Worm (Caenorhabditis elegans) whole organism, L3 larva: ENCODE data around the gene daf-37.

Source experiments
- ama-1 ChIP-seq: fragments of 150-350 bp; optimal IDR thresholded peaks from 2 replicates; lab custom pipeline; 2018
- ceh-16 ChIP-seq: sonication (generic microtip); optimal IDR thresholded peaks from 2 replicates; lab custom pipeline; 2017; ENCODE audit warnings: missing biosample characterization, missing genetic modification characterization
- ceh-28 ChIP-seq: fragments of 150-350 bp; optimal IDR thresholded peaks from 2 replicates; lab custom pipeline; 2014; ENCODE audit warnings: missing biosample characterization, missing genetic modification reagents, missing genetic modification characterization
- elt-1 ChIP-seq: fragments of 150-350 bp; optimal IDR thresholded peaks from 2 replicates; lab custom pipeline; 2014; ENCODE audit warnings: missing biosample characterization, missing genetic modification characterization
- fkh-10 ChIP-seq: sonication (generic microtip); optimal IDR thresholded peaks from 2 replicates; lab custom pipeline; 2017; ENCODE audit warnings: missing biosample characterization, missing genetic modification reagents, missing genetic modification characterization
- fos-1 ChIP-seq: fragments of 150-350 bp; optimal IDR thresholded peaks from 2 replicates; lab custom pipeline; 2014; ENCODE audit warnings: missing biosample characterization, missing genetic modification characterization
- jun-1 ChIP-seq: fragments of 150-350 bp; optimal IDR thresholded peaks from 2 replicates; lab custom pipeline; 2014; ENCODE audit warnings: missing biosample characterization, missing genetic modification reagents, missing genetic modification characterization
- nhr-23 ChIP-seq: fragments of 150-350 bp; optimal IDR thresholded peaks from 2 replicates; lab custom pipeline; 2014; ENCODE audit warnings: missing biosample characterization, missing genetic modification reagents, missing genetic modification characterization
- nhr-76 ChIP-seq: fragments of 150-350 bp; sonication (generic microtip); optimal IDR thresholded peaks from 5 replicates; lab custom pipeline; 2014; ENCODE audit warnings: missing biosample characterization, missing genetic modification characterization
- pha-4 ChIP-seq: fragments of 150-350 bp; optimal IDR thresholded peaks from 2 replicates; lab custom pipeline; 2014; ENCODE audit warnings: missing biosample characterization, missing genetic modification reagents, missing genetic modification characterization
- pqm-1 ChIP-seq: fragments of 150-350 bp; optimal IDR thresholded peaks from 2 replicates; lab custom pipeline; 2017; ENCODE audit warnings: missing biosample characterization, missing genetic modification characterization, inconsistent platforms
- skn-1 ChIP-seq: fragments of 150-350 bp; optimal IDR thresholded peaks from 2 replicates; lab custom pipeline; 2014; ENCODE audit warnings: missing biosample characterization, missing genetic modification characterization
- snpc-4 ChIP-seq: fragments of 150-350 bp; optimal IDR thresholded peaks from 2 replicates; lab custom pipeline; 2014; ENCODE audit warnings: missing biosample characterization, missing genetic modification characterization
- unc-62 ChIP-seq: fragments of 150-350 bp; sonication (generic microtip); optimal IDR thresholded peaks from 4 replicates; lab custom pipeline; 2014; ENCODE audit warnings: missing biosample characterization, missing genetic modification reagents, missing genetic modification characterization

DNA sequence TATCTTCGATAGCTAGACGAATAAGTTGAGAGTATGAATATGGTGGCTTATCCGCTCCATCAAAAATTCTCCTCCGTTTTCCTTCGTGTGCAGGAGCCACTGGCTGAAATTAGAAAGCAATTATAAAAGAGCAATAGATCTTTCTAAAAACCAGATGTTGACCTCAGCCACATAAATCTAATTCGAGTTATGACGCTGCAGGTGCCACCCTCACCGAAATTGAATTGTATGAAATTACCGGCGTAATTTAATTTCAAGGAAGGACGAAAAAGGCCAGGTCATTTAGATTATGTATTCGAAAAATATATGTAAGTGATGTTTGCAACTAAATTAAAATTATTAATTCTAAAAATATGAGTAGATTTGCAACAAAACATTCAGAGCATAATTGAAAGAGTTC lies 17.2 kb downstream of the daf-37 start:
- TF ChIP-seq ama-1 = no peak
- TF ChIP-seq snpc-4 (tag; lab: Kevin White, UChicago) = no peak
- no peak for TF ChIP-seq ceh-16 (tag; lab: Kevin White, UChicago)
- TF ChIP-seq ceh-28 (tag; lab: Kevin White, UChicago) = no peak
- no peak for TF ChIP-seq unc-62 (GFP tag; lab: Kevin White, UChicago)
- TF ChIP-seq skn-1 (tag; lab: Kevin White, UChicago) = no peak
- TF ChIP-seq fkh-10 (GFP tag; lab: Kevin White, UChicago) = no peak
- no peak for TF ChIP-seq pha-4 (tag; lab: Kevin White, UChicago)
- TF ChIP-seq fos-1 (tag; lab: Kevin White, UChicago) = no peak
- TF ChIP-seq jun-1 = no peak
- TF ChIP-seq nhr-23 (tag; lab: Kevin White, UChicago) = no peak
- no peak for TF ChIP-seq pqm-1 (tag; lab: Kevin White, UChicago)
- TF ChIP-seq nhr-76 = no peak
- TF ChIP-seq elt-1 (tag; lab: Kevin White, UChicago) = no peak
